Fruit fly (Drosophila melanogaster) whole organism, prepupa: ENCODE results near the gene alpha-Est10.

Source experiments
- CG10631 ChIP-seq: fragments of 200-800 bp; sonication (Bioruptor generic); optimal IDR thresholded peaks from 2 replicates; lab custom pipeline; 2016; ENCODE audit warnings: missing biosample characterization, missing genetic modification characterization
- CG10669 ChIP-seq: fragments of 200-800 bp; sonication (Bioruptor generic); optimal IDR thresholded peaks from 3 replicates; lab custom pipeline; 2018; ENCODE audit warnings: missing biosample characterization, mild to moderate bottlenecking, missing genetic modification characterization, moderate library complexity
- CG15336 ChIP-seq: fragments of 200-800 bp; sonication (Bioruptor generic); IDR thresholded peaks from 2 replicates; pipeline ENCODE4 v1.3.6; 2022; ENCODE audit warnings: missing biosample characterization, missing genetic modification characterization
- CG1621 ChIP-seq: fragments of 200-800 bp; sonication (Bioruptor generic); optimal IDR thresholded peaks from 3 replicates; lab custom pipeline; 2018; ENCODE audit warnings: missing biosample characterization, mild to moderate bottlenecking, missing genetic modification characterization
- CG16779 ChIP-seq: fragments of 200-800 bp; sonication (Bioruptor generic); optimal IDR thresholded peaks from 3 replicates; lab custom pipeline; 2017; ENCODE audit warnings: missing biosample characterization, mild to moderate bottlenecking, missing genetic modification characterization
- CG3032 ChIP-seq: fragments of 200-800 bp; optimal IDR thresholded peaks from 2 replicates; lab custom pipeline; 2019; ENCODE audit warnings: missing biosample characterization, mild to moderate bottlenecking, missing genetic modification characterization, moderate library complexity
- CG31627 ChIP-seq: fragments of 200-800 bp; sonication (Bioruptor generic); optimal IDR thresholded peaks from 3 replicates; lab custom pipeline; 2016; ENCODE audit warnings: missing biosample characterization, missing genetic modification characterization
- CG32006 ChIP-seq: fragments of 200-800 bp; sonication (Bioruptor generic); optimal IDR thresholded peaks from 3 replicates; lab custom pipeline; 2017; ENCODE audit warnings: missing biosample characterization, mild to moderate bottlenecking, missing genetic modification characterization
- CG4318 ChIP-seq: fragments of 200-800 bp; sonication (Bioruptor generic); optimal IDR thresholded peaks from 3 replicates; lab custom pipeline; 2017; ENCODE audit warnings: missing biosample characterization, mild to moderate bottlenecking, missing genetic modification characterization
- CG6163 ChIP-seq: fragments of 200-800 bp; sonication (Bioruptor generic); IDR thresholded peaks from 3 replicates; pipeline ENCODE4 v1.3.6; 2022; ENCODE audit warnings: missing biosample characterization, missing genetic modification characterization
- CG6276 ChIP-seq: fragments of 200-800 bp; sonication (Bioruptor generic); optimal IDR thresholded peaks from 2 replicates; lab custom pipeline; 2017; ENCODE audit warnings: missing biosample characterization, mild to moderate bottlenecking, missing genetic modification characterization
- CG6808 ChIP-seq: fragments of 200-800 bp; sonication (Bioruptor generic); optimal IDR thresholded peaks from 3 replicates; lab custom pipeline; 2017; ENCODE audit warnings: missing biosample characterization, missing genetic modification characterization, mild to moderate bottlenecking, moderate library complexity, missing genetic modification reagents
- CG8119 ChIP-seq: fragments of 200-800 bp; sonication (Bioruptor generic); IDR thresholded peaks from 3 replicates; pipeline ENCODE4 v1.3.6; 2022; ENCODE audit warnings: missing biosample characterization, missing genetic modification characterization
- Eip75B ChIP-seq: fragments of 200-800 bp; sonication (Bioruptor generic); optimal IDR thresholded peaks from 3 replicates; lab custom pipeline; 2016; ENCODE audit warnings: missing biosample characterization, missing genetic modification characterization
- Eip78C ChIP-seq: fragments of 200-800 bp; sonication (Bioruptor generic); peaks from one replicate; lab custom pipeline; 2016; ENCODE audit warnings: missing biosample characterization, missing genetic modification characterization
- Eip93F ChIP-seq: fragments of 200-800 bp; sonication (Bioruptor generic); optimal IDR thresholded peaks from 2 replicates; lab custom pipeline; 2016; ENCODE audit warnings: missing biosample characterization, mild to moderate bottlenecking, missing genetic modification characterization
- Ets21C ChIP-seq: fragments of 200-800 bp; sonication (Bioruptor generic); optimal IDR thresholded peaks from 3 replicates; lab custom pipeline; 2016; ENCODE audit warnings: missing biosample characterization, missing genetic modification characterization
- Hr39 ChIP-seq: fragments of 200-800 bp; sonication (Bioruptor generic); optimal IDR thresholded peaks from 2 replicates; lab custom pipeline; 2016; ENCODE audit warnings: missing biosample characterization, missing genetic modification characterization
- Hr4 ChIP-seq: fragments of 200-800 bp; sonication (Bioruptor generic); optimal IDR thresholded peaks from 3 replicates; lab custom pipeline; 2016; ENCODE audit warnings: missing biosample characterization, missing genetic modification characterization
- Met ChIP-seq: fragments of 200-800 bp; sonication (Bioruptor generic); optimal IDR thresholded peaks from 3 replicates; lab custom pipeline; 2016; ENCODE audit warnings: missing biosample characterization, missing genetic modification characterization
- OdsH ChIP-seq: fragments of 200-800 bp; sonication (Bioruptor generic); optimal IDR thresholded peaks from 3 replicates; lab custom pipeline; 2016; ENCODE audit warnings: missing biosample characterization, missing genetic modification characterization
- Smox ChIP-seq: fragments of 200-800 bp; sonication (Bioruptor generic); optimal IDR thresholded peaks from 3 replicates; lab custom pipeline; 2016; ENCODE audit warnings: missing biosample characterization, missing genetic modification characterization
- Sox102F ChIP-seq: fragments of 200-800 bp; sonication (Bioruptor generic); optimal IDR thresholded peaks from 2 replicates; lab custom pipeline; 2016; ENCODE audit warnings: missing biosample characterization, mild to moderate bottlenecking, missing genetic modification characterization
- Sox15 ChIP-seq: fragments of 200-800 bp; sonication (Bioruptor generic); optimal IDR thresholded peaks from 3 replicates; lab custom pipeline; 2016; ENCODE audit warnings: missing biosample characterization, missing genetic modification characterization
- achi ChIP-seq: fragments of 200-800 bp; sonication (Bioruptor generic); optimal IDR thresholded peaks from 3 replicates; lab custom pipeline; 2016; ENCODE audit warnings: missing biosample characterization, missing genetic modification characterization
- dac ChIP-seq: fragments of 200-800 bp; sonication (Bioruptor generic); optimal IDR thresholded peaks from 2 replicates; lab custom pipeline; 2017; ENCODE audit warnings: missing biosample characterization, mild to moderate bottlenecking, missing genetic modification characterization
- dsx ChIP-seq: fragments of 200-800 bp; optimal IDR thresholded peaks from 3 replicates; lab custom pipeline; 2019; ENCODE audit warnings: missing biosample characterization, mild to moderate bottlenecking, missing genetic modification characterization, moderate library complexity; ENCODE audit not compliant: poor library complexity, severe bottlenecking
- eg ChIP-seq: fragments of 200-800 bp; sonication (Bioruptor generic); IDR thresholded peaks from 3 replicates; pipeline ENCODE4 v1.3.6; 2022; ENCODE audit warnings: missing biosample characterization, missing genetic modification characterization
- fd59A ChIP-seq: fragments of 200-800 bp; sonication (Bioruptor generic); optimal IDR thresholded peaks from 2 replicates; lab custom pipeline; 2017; ENCODE audit warnings: missing biosample characterization, mild to moderate bottlenecking, missing genetic modification characterization, missing genetic modification reagents
- fkh ChIP-seq: fragments of 200-800 bp; sonication (Bioruptor generic); optimal IDR thresholded peaks from 3 replicates; lab custom pipeline; 2017; ENCODE audit warnings: missing biosample characterization, mild to moderate bottlenecking, missing genetic modification characterization, moderate library complexity
- lz ChIP-seq: fragments of 200-800 bp; sonication (Bioruptor generic); optimal IDR thresholded peaks from 3 replicates; lab custom pipeline; 2016; ENCODE audit warnings: missing biosample characterization, missing genetic modification characterization
- net ChIP-seq: fragments of 200-800 bp; sonication (Bioruptor generic); optimal IDR thresholded peaks from 3 replicates; lab custom pipeline; 2016; ENCODE audit warnings: missing biosample characterization, missing genetic modification characterization
- pdm3 ChIP-seq: fragments of 200-800 bp; sonication (Bioruptor generic); optimal IDR thresholded peaks from 3 replicates; lab custom pipeline; 2016; ENCODE audit warnings: missing biosample characterization, missing genetic modification characterization
- salr ChIP-seq, 2 experiments: fragments of 200-800 bp; sonication (Bioruptor generic); optimal IDR thresholded peaks; 3 replicates each; lab custom pipeline; 2016 to 2018; ENCODE audit warnings: missing biosample characterization in 2 of 2, missing genetic modification characterization in 2 of 2, mild to moderate bottlenecking in 1 of 2
- ss ChIP-seq, 2 experiments: fragments of 200-800 bp; sonication (Bioruptor generic); optimal IDR thresholded peaks; 2 replicates in 1 of 2; 3 replicates in 1 of 2; lab custom pipeline; 2017 to 2018; ENCODE audit warnings: mild to moderate bottlenecking in 2 of 2, missing biosample characterization in 2 of 2, missing genetic modification characterization in 2 of 2, moderate library complexity in 1 of 2
- vri ChIP-seq: fragments of 200-800 bp; sonication (Bioruptor generic); optimal IDR thresholded peaks from 3 replicates; lab custom pipeline; 2016; ENCODE audit warnings: missing biosample characterization, mild to moderate bottlenecking, missing genetic modification characterization

The alpha-Est10 gene

DNA sequence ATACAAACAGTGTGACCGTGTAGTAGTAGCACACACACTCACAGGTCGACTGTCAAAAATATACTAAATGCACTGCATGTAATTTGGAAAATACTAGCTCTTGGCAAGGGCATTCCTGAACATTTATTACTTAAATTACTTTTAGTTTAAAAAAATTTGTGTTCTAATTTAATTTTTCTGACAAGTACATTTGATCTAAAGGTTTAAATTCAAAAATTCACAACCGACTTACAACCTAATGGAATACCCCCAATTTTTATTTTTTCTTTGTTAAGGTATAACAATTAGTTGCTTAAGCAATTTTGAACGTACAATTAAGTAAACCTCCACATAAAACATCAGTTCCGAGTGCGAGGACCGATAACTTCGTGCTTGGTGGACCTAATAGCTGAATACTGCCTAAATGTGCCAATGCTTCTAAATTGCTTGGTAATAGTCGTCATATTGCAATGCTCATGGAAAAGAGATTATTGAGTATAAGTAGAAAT is 19.8 kb downstream of the alpha-Est10 start, which contains the start of gene CG1142 (continued):
- TF ChIP-seq Met (GFP tag; lab: Kevin White, UChicago) (peak; percentile 97), OdsH (GFP tag; lab: Kevin White, UChicago) (peak; percentile 97), CG1621 (peak; percentile 96), CG16779 (peak; percentile 83), Sox102F (GFP tag; lab: Kevin White, UChicago) (peak; percentile 94), CG10631 (GFP tag; lab: Kevin White, UChicago) (peak; percentile 97), net (peak; percentile 95), Smox (peak; percentile 97), lz (peak; percentile 98), CG32006 (GFP tag; lab: Kevin White, UChicago) (peak; percentile 96), ss (GFP tag; optimal IDR thresholded peaks at IDR 0.05; lab: Kevin White, UChicago) (peak; percentile 92 to 97), CG3032 (tag; lab: Kevin White, UChicago) (peak; percentile 99), dac (peak; percentile 81), fkh (GFP tag; lab: Kevin White, UChicago) (peak; percentile 80), CG6276 (GFP tag; lab: Kevin White, UChicago) (peak; percentile 95), Eip93F (GFP tag; lab: Kevin White, UChicago) (peak; percentile 75), pdm3 (GFP tag; lab: Kevin White, UChicago) (peak; percentile 97), Hr4 (GFP tag; lab: Kevin White, UChicago) (peak; percentile 96), achi (peak; percentile 96), CG6163 (GFP tag; lab: Robert Waterston, UW) (peak; percentile 99), Ets21C (GFP tag; lab: Kevin White, UChicago) (peak; percentile 94), Sox15 (GFP tag; lab: Kevin White, UChicago) (peak; percentile 95), CG10669 (GFP tag; lab: Kevin White, UChicago) (peak; percentile 98), fd59A (peak; percentile 94), Eip75B (peak; percentile 97), eg (peak; percentile 99), CG6808 (peak; percentile 93), CG4318 (GFP tag; lab: Kevin White, UChicago) (peak; percentile 91), salr (GFP tag; optimal IDR thresholded peaks at IDR 0.05; lab: Kevin White, UChicago) (peak; percentile 95 to 97), CG31627 (peak; percentile 97)

DNA sequence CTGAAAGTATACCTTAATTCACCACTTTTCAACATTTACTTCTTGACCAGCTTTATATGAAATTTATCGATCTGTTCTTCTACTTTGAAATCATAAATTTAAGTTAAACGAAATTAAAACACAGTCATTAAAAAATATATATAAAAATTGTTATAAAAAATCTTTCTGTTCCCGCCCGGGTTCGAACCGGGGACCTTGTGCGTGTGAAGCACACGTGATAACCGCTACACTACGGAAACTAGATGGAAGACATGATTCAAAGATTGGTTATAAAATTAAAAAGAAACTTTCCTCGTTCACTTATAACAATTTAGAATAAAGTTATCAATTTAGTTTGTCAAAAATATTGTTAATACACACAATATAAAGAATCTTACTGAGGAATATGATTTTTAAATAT is 21.8 kb downstream of the alpha-Est10 start:
- peak; percentile 44 for TF ChIP-seq Eip78C (GFP tag; lab: Kevin White, UChicago)
- TF ChIP-seq Ets21C (GFP tag; lab: Kevin White, UChicago), result no peak

DNA sequence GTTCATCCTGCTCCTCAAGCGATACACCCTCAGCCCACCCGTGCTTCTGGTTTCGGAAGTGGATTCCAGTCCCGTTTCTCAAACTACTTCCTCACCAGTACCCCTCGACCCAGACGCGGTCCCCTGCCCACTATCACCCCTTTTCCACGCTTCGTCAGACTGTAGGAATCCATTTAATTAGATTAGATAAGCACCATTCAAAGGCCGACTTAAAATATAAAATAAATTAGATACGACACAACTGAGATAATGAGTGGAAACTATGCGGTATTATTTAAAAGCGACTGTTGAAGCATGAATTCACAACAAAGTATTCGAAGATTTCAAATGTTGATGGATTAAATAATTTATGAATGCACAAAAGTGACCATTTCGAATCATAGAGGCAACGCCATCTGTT is 52.3 kb downstream of the alpha-Est10 start:
- TF ChIP-seq dac (no peak), CG15336 (no peak), Met (GFP tag; lab: Kevin White, UChicago) (no peak), dsx (GFP tag; lab: Kevin White, UChicago) (no peak), Ets21C (GFP tag; lab: Kevin White, UChicago) (no peak), OdsH (GFP tag; lab: Kevin White, UChicago) (no peak)

DNA sequence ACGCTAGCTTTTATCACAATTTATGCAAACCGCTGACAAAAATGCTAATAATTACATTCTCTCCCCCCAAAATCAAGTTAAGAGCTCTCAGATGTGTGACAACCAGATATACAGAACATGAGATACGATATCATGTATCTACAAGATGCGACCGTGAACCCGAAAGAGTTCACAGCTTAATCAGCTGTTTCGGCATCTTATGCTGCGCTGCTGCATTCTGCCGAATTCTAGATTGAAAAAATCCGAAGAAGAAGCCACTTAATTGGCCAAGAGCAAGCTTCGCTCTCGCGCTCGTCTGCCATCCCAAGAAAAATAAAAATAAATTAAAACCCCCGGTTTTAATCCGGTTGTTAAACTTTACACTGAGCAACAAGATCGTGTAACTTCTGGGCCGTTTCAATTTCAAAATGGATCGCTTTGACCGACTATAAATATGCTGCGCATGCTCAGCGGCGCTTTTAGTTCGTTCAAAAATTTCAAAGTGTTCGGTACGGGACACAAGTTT is 54.3 kb downstream of the alpha-Est10 start, which contains the start of gene CG14598:
TSS of gene CG14598 (plus strand) at position 455 of the 505 bp plus-strand sequence.
- TF ChIP-seq CG8119 (GFP tag; lab: Robert Waterston, UW) (no peak), Hr39 (GFP tag; lab: Kevin White, UChicago) (no peak), Smox (no peak), Eip78C (GFP tag; lab: Kevin White, UChicago) (peak; percentile 43), fd59A (no peak), vri (GFP tag; lab: Kevin White, UChicago) (no peak)
